Fruit fly (Drosophila melanogaster) whole organism, prepupa: ENCODE data around the gene CG32121.

ENCODE experiments used
- CG10631 ChIP-seq: fragments of 200-800 bp; sonication (Bioruptor generic); optimal IDR thresholded peaks from 2 replicates; lab custom pipeline; 2016; ENCODE audit warnings: missing biosample characterization, missing genetic modification characterization
- CG10669 ChIP-seq: fragments of 200-800 bp; sonication (Bioruptor generic); optimal IDR thresholded peaks from 3 replicates; lab custom pipeline; 2018; ENCODE audit warnings: missing biosample characterization, mild to moderate bottlenecking, missing genetic modification characterization, moderate library complexity
- CG11294 ChIP-seq: fragments of 200-800 bp; sonication (Bioruptor generic); IDR thresholded peaks from 2 replicates; pipeline ENCODE4 v1.3.6; 2022; ENCODE audit warnings: missing biosample characterization, missing genetic modification characterization
- CG11762 ChIP-seq: fragments of 200-800 bp; sonication (Bioruptor generic); optimal IDR thresholded peaks from 3 replicates; lab custom pipeline; 2016; ENCODE audit warnings: missing biosample characterization, missing genetic modification characterization; ENCODE audit not compliant: insufficient read depth
- CG11902 ChIP-seq: fragments of 200-800 bp; sonication (Bioruptor generic); optimal IDR thresholded peaks from 3 replicates; lab custom pipeline; 2016; ENCODE audit warnings: missing biosample characterization, missing genetic modification characterization
- CG16779 ChIP-seq: fragments of 200-800 bp; sonication (Bioruptor generic); optimal IDR thresholded peaks from 3 replicates; lab custom pipeline; 2017; ENCODE audit warnings: missing biosample characterization, mild to moderate bottlenecking, missing genetic modification characterization
- CG3032 ChIP-seq: fragments of 200-800 bp; optimal IDR thresholded peaks from 2 replicates; lab custom pipeline; 2019; ENCODE audit warnings: missing biosample characterization, mild to moderate bottlenecking, missing genetic modification characterization, moderate library complexity
- CG31627 ChIP-seq: fragments of 200-800 bp; sonication (Bioruptor generic); optimal IDR thresholded peaks from 3 replicates; lab custom pipeline; 2016; ENCODE audit warnings: missing biosample characterization, missing genetic modification characterization
- CG32006 ChIP-seq: fragments of 200-800 bp; sonication (Bioruptor generic); optimal IDR thresholded peaks from 3 replicates; lab custom pipeline; 2017; ENCODE audit warnings: missing biosample characterization, mild to moderate bottlenecking, missing genetic modification characterization
- CG3919 ChIP-seq: fragments of 200-800 bp; sonication (Bioruptor generic); optimal IDR thresholded peaks from 3 replicates; lab custom pipeline; 2016; ENCODE audit warnings: missing biosample characterization, missing genetic modification characterization
- CG4318 ChIP-seq: fragments of 200-800 bp; sonication (Bioruptor generic); optimal IDR thresholded peaks from 3 replicates; lab custom pipeline; 2017; ENCODE audit warnings: missing biosample characterization, mild to moderate bottlenecking, missing genetic modification characterization
- CG6163 ChIP-seq: fragments of 200-800 bp; sonication (Bioruptor generic); IDR thresholded peaks from 3 replicates; pipeline ENCODE4 v1.3.6; 2022; ENCODE audit warnings: missing biosample characterization, missing genetic modification characterization
- CG6276 ChIP-seq: fragments of 200-800 bp; sonication (Bioruptor generic); optimal IDR thresholded peaks from 2 replicates; lab custom pipeline; 2017; ENCODE audit warnings: missing biosample characterization, mild to moderate bottlenecking, missing genetic modification characterization
- CG6792 ChIP-seq: fragments of 200-800 bp; sonication (Bioruptor generic); optimal IDR thresholded peaks from 3 replicates; lab custom pipeline; 2016; ENCODE audit warnings: missing biosample characterization, missing genetic modification characterization
- CG6854 ChIP-seq: fragments of 200-800 bp; sonication (Bioruptor generic); optimal IDR thresholded peaks from 2 replicates; lab custom pipeline; 2017; ENCODE audit warnings: missing biosample characterization, mild to moderate bottlenecking, missing genetic modification characterization
- CG7368 ChIP-seq: fragments of 200-800 bp; sonication (Bioruptor generic); optimal IDR thresholded peaks from 3 replicates; lab custom pipeline; 2016; ENCODE audit warnings: missing biosample characterization, missing genetic modification characterization
- CG8319 ChIP-seq: fragments of 200-800 bp; sonication (Bioruptor generic); optimal IDR thresholded peaks from 3 replicates; lab custom pipeline; 2016; ENCODE audit warnings: missing biosample characterization, missing genetic modification characterization
- CG8632 ChIP-seq: fragments of 200-800 bp; sonication (Bioruptor generic); optimal IDR thresholded peaks from 3 replicates; lab custom pipeline; 2016; ENCODE audit warnings: missing biosample characterization, missing genetic modification characterization
- CG9139 ChIP-seq: fragments of 200-800 bp; sonication (Bioruptor generic); optimal IDR thresholded peaks from 3 replicates; lab custom pipeline; 2017; ENCODE audit warnings: missing biosample characterization, mild to moderate bottlenecking, missing genetic modification characterization
- Eip75B ChIP-seq: fragments of 200-800 bp; sonication (Bioruptor generic); optimal IDR thresholded peaks from 3 replicates; lab custom pipeline; 2016; ENCODE audit warnings: missing biosample characterization, missing genetic modification characterization
- Eip93F ChIP-seq: fragments of 200-800 bp; sonication (Bioruptor generic); optimal IDR thresholded peaks from 2 replicates; lab custom pipeline; 2016; ENCODE audit warnings: missing biosample characterization, mild to moderate bottlenecking, missing genetic modification characterization
- Ets21C ChIP-seq: fragments of 200-800 bp; sonication (Bioruptor generic); optimal IDR thresholded peaks from 3 replicates; lab custom pipeline; 2016; ENCODE audit warnings: missing biosample characterization, missing genetic modification characterization
- Ets96B ChIP-seq: fragments of 200-800 bp; optimal IDR thresholded peaks from 2 replicates; lab custom pipeline; 2019; ENCODE audit warnings: missing biosample characterization, mild to moderate bottlenecking, missing genetic modification characterization, moderate library complexity
- Gug ChIP-seq: fragments of 200-800 bp; sonication (Bioruptor generic); IDR thresholded peaks from 2 replicates; pipeline ENCODE4 v1.3.6; 2022; ENCODE audit warnings: missing biosample characterization, missing genetic modification characterization
- Hr38 ChIP-seq: sonication (Bioruptor generic); optimal IDR thresholded peaks from 2 replicates; lab custom pipeline; 2016; ENCODE audit warnings: missing biosample characterization, missing genetic modification characterization
- Hr39 ChIP-seq: fragments of 200-800 bp; sonication (Bioruptor generic); optimal IDR thresholded peaks from 2 replicates; lab custom pipeline; 2016; ENCODE audit warnings: missing biosample characterization, missing genetic modification characterization
- Hr4 ChIP-seq: fragments of 200-800 bp; sonication (Bioruptor generic); optimal IDR thresholded peaks from 3 replicates; lab custom pipeline; 2016; ENCODE audit warnings: missing biosample characterization, missing genetic modification characterization
- Met ChIP-seq: fragments of 200-800 bp; sonication (Bioruptor generic); optimal IDR thresholded peaks from 3 replicates; lab custom pipeline; 2016; ENCODE audit warnings: missing biosample characterization, missing genetic modification characterization
- OdsH ChIP-seq: fragments of 200-800 bp; sonication (Bioruptor generic); optimal IDR thresholded peaks from 3 replicates; lab custom pipeline; 2016; ENCODE audit warnings: missing biosample characterization, missing genetic modification characterization
- Smox ChIP-seq: fragments of 200-800 bp; sonication (Bioruptor generic); optimal IDR thresholded peaks from 3 replicates; lab custom pipeline; 2016; ENCODE audit warnings: missing biosample characterization, missing genetic modification characterization
- Sox102F ChIP-seq: fragments of 200-800 bp; sonication (Bioruptor generic); optimal IDR thresholded peaks from 2 replicates; lab custom pipeline; 2016; ENCODE audit warnings: missing biosample characterization, mild to moderate bottlenecking, missing genetic modification characterization
- achi ChIP-seq: fragments of 200-800 bp; sonication (Bioruptor generic); optimal IDR thresholded peaks from 3 replicates; lab custom pipeline; 2016; ENCODE audit warnings: missing biosample characterization, missing genetic modification characterization
- acj6 ChIP-seq: fragments of 200-800 bp; sonication (Bioruptor generic); optimal IDR thresholded peaks from 3 replicates; lab custom pipeline; 2016; ENCODE audit warnings: missing biosample characterization, missing genetic modification characterization
- cyc ChIP-seq: fragments of 200-800 bp; sonication (Bioruptor generic); optimal IDR thresholded peaks from 3 replicates; lab custom pipeline; 2016; ENCODE audit warnings: missing biosample characterization, missing genetic modification characterization
- dsx ChIP-seq: fragments of 200-800 bp; optimal IDR thresholded peaks from 3 replicates; lab custom pipeline; 2019; ENCODE audit warnings: missing biosample characterization, mild to moderate bottlenecking, missing genetic modification characterization, moderate library complexity; ENCODE audit not compliant: poor library complexity, severe bottlenecking
- eg ChIP-seq: fragments of 200-800 bp; sonication (Bioruptor generic); IDR thresholded peaks from 3 replicates; pipeline ENCODE4 v1.3.6; 2022; ENCODE audit warnings: missing biosample characterization, missing genetic modification characterization
- esn ChIP-seq: fragments of 200-800 bp; sonication (Bioruptor generic); optimal IDR thresholded peaks from 2 replicates; lab custom pipeline; 2016; ENCODE audit warnings: missing biosample characterization, mild to moderate bottlenecking, missing genetic modification characterization, moderate library complexity
- fd59A ChIP-seq: fragments of 200-800 bp; sonication (Bioruptor generic); optimal IDR thresholded peaks from 2 replicates; lab custom pipeline; 2017; ENCODE audit warnings: missing biosample characterization, mild to moderate bottlenecking, missing genetic modification characterization, missing genetic modification reagents
- fd85E ChIP-seq: fragments of 200-800 bp; sonication (Bioruptor generic); optimal IDR thresholded peaks from 3 replicates; lab custom pipeline; 2016; ENCODE audit warnings: missing biosample characterization, missing genetic modification characterization
- fkh ChIP-seq: fragments of 200-800 bp; sonication (Bioruptor generic); optimal IDR thresholded peaks from 3 replicates; lab custom pipeline; 2017; ENCODE audit warnings: missing biosample characterization, mild to moderate bottlenecking, missing genetic modification characterization, moderate library complexity
- lz ChIP-seq: fragments of 200-800 bp; sonication (Bioruptor generic); optimal IDR thresholded peaks from 3 replicates; lab custom pipeline; 2016; ENCODE audit warnings: missing biosample characterization, missing genetic modification characterization
- salr ChIP-seq, 2 experiments: fragments of 200-800 bp; sonication (Bioruptor generic); optimal IDR thresholded peaks; 3 replicates each; lab custom pipeline; 2016 to 2018; ENCODE audit warnings: missing biosample characterization in 2 of 2, missing genetic modification characterization in 2 of 2, mild to moderate bottlenecking in 1 of 2
- spab ChIP-seq: fragments of 200-800 bp; sonication (Bioruptor generic); optimal IDR thresholded peaks from 2 replicates; lab custom pipeline; 2017; ENCODE audit warnings: missing biosample characterization, mild to moderate bottlenecking, missing genetic modification characterization, missing genetic modification reagents
- ss ChIP-seq, 2 experiments: fragments of 200-800 bp; sonication (Bioruptor generic); optimal IDR thresholded peaks; 2 replicates in 1 of 2; 3 replicates in 1 of 2; lab custom pipeline; 2017 to 2018; ENCODE audit warnings: mild to moderate bottlenecking in 2 of 2, missing biosample characterization in 2 of 2, missing genetic modification characterization in 2 of 2, moderate library complexity in 1 of 2
- svp ChIP-seq: fragments of 200-800 bp; sonication (Bioruptor generic); peaks from one replicate; lab custom pipeline; 2016; ENCODE audit warnings: missing biosample characterization, missing genetic modification characterization
- topi ChIP-seq: fragments of 200-800 bp; sonication (Bioruptor generic); optimal IDR thresholded peaks from 3 replicates; lab custom pipeline; 2016; ENCODE audit warnings: missing biosample characterization, missing genetic modification characterization
- vri ChIP-seq: fragments of 200-800 bp; sonication (Bioruptor generic); optimal IDR thresholded peaks from 3 replicates; lab custom pipeline; 2016; ENCODE audit warnings: missing biosample characterization, mild to moderate bottlenecking, missing genetic modification characterization

The CG32121 gene

dm6 chr3L:13450177-13450793 lies 28.1 kb upstream of the CG32121 start, which contains the start of the genes JMJD7 and CG10738 (continued):
- TF ChIP-seq CG6163 (GFP tag; lab: Robert Waterston, UW) (peak; percentile 85), spab (GFP tag; lab: Kevin White, UChicago) (no peak), CG8632 (no peak), Sox102F (GFP tag; lab: Kevin White, UChicago) (peak; percentile 36), vri (GFP tag; lab: Kevin White, UChicago) (no peak), CG11294 (GFP tag; lab: Robert Waterston, UW) (peak; percentile 51; the same call in 1 of the 2 replicates), CG6792 (GFP tag; lab: Kevin White, UChicago) (peak; percentile 29), CG11762 (GFP tag; lab: Kevin White, UChicago) (peak; percentile 76), CG3032 (tag; lab: Kevin White, UChicago) (peak; percentile 44), CG8319 (GFP tag; lab: Kevin White, UChicago) (no peak), CG11902 (GFP tag; lab: Kevin White, UChicago) (peak; percentile 66), svp (GFP tag; lab: Kevin White, UChicago) (peak; percentile 81), CG10631 (GFP tag; lab: Kevin White, UChicago) (no peak), CG31627 (GFP tag; lab: Kevin White, UChicago) (peak; percentile 23), OdsH (GFP tag; lab: Kevin White, UChicago) (peak; percentile 51), Ets96B (peak; percentile 40), ss (GFP tag; optimal IDR thresholded peaks at IDR 0.05; lab: Kevin White, UChicago) (no peak)
- TF ChIP-seq, all 60 proteins: peak for 39

- peak; percentile 48 for TF ChIP-seq Sox102F (GFP tag; lab: Kevin White, UChicago)
- TF ChIP-seq CG7368 (GFP tag; lab: Kevin White, UChicago) = peak; percentile 34
- TF ChIP-seq fkh (GFP tag; lab: Kevin White, UChicago) = no peak
- peak; percentile 97 for TF ChIP-seq CG6163 (GFP tag; lab: Robert Waterston, UW)
- no peak for TF ChIP-seq CG4318 (GFP tag; lab: Kevin White, UChicago)
- peak; percentile 56 for TF ChIP-seq CG8632
- TF ChIP-seq Hr4 = peak; percentile 74
- TF ChIP-seq Met (GFP tag; lab: Kevin White, UChicago) = no peak
- TF ChIP-seq CG32006 (GFP tag; lab: Kevin White, UChicago) = peak; percentile 93
- TF ChIP-seq Smox (GFP tag; lab: Kevin White, UChicago) = peak; percentile 12
- peak; percentile 43 for TF ChIP-seq acj6
- TF ChIP-seq Hr39 = no peak
- no peak for TF ChIP-seq CG11902 (GFP tag; lab: Kevin White, UChicago)
- no peak for TF ChIP-seq Ets21C
- TF ChIP-seq CG10669 = peak; percentile 81
- TF ChIP-seq CG6854 (GFP tag; lab: Kevin White, UChicago) = peak; percentile 80
- TF ChIP-seq vri (GFP tag; lab: Kevin White, UChicago) = peak; percentile 17
- no peak for TF ChIP-seq fd85E (GFP tag; lab: Kevin White, UChicago)
- TF ChIP-seq lz = peak; percentile 8
- peak; percentile 88 for TF ChIP-seq dsx (GFP tag; lab: Kevin White, UChicago)
- peak; percentile 31 for TF ChIP-seq Eip93F (GFP tag; lab: Kevin White, UChicago)
- TF ChIP-seq CG11762 (GFP tag; lab: Kevin White, UChicago) = peak; percentile 59
- peak; percentile 41 for TF ChIP-seq topi (GFP tag; lab: Kevin White, UChicago)
- peak; percentile 23; the same call in 1 of the 2 replicates for TF ChIP-seq CG11294 (GFP tag; lab: Robert Waterston, UW)
- TF ChIP-seq Hr38 (GFP tag; lab: Kevin White, UChicago) = no peak
- peak; percentile 91 for TF ChIP-seq CG9139 (GFP tag; lab: Kevin White, UChicago)
- peak; percentile 97 for TF ChIP-seq eg
- peak; percentile 79 for TF ChIP-seq Gug (GFP tag; lab: Robert Waterston, UW)
- TF ChIP-seq svp (GFP tag; lab: Kevin White, UChicago) = no peak
- peak; percentile 60 for TF ChIP-seq esn (GFP tag; lab: Kevin White, UChicago)
- TF ChIP-seq CG16779 = peak; percentile 92
- peak; percentile 81 to 88 for TF ChIP-seq salr (GFP tag; optimal IDR thresholded peaks at IDR 0.05; lab: Kevin White, UChicago)
- no peak for TF ChIP-seq CG8319 (GFP tag; lab: Kevin White, UChicago)
- peak; percentile 88 for TF ChIP-seq spab (GFP tag; lab: Kevin White, UChicago)
- peak; percentile 49 for TF ChIP-seq CG6792 (GFP tag; lab: Kevin White, UChicago)
- TF ChIP-seq CG6276 (GFP tag; lab: Kevin White, UChicago) = peak; percentile 98
- peak; percentile 66 for TF ChIP-seq fd59A (GFP tag; lab: Kevin White, UChicago)
- peak; percentile 88 for TF ChIP-seq achi
- TF ChIP-seq Eip75B = peak; percentile 56
- TF ChIP-seq CG3919 (GFP tag; lab: Kevin White, UChicago) = peak; percentile 64
- peak; percentile 11 for TF ChIP-seq cyc (GFP tag; lab: Kevin White, UChicago)
Observed at dm6 chr3L:13442400-13442799, 20.3 kb upstream of the CG32121 start, which contains the start of gene cmb. Gene cmb, plus strand, starts transcription at chr3L:13442594.
